Fruit fly (Drosophila melanogaster): ENCODE data around the gene Miro.

Miro gene

DNA sequence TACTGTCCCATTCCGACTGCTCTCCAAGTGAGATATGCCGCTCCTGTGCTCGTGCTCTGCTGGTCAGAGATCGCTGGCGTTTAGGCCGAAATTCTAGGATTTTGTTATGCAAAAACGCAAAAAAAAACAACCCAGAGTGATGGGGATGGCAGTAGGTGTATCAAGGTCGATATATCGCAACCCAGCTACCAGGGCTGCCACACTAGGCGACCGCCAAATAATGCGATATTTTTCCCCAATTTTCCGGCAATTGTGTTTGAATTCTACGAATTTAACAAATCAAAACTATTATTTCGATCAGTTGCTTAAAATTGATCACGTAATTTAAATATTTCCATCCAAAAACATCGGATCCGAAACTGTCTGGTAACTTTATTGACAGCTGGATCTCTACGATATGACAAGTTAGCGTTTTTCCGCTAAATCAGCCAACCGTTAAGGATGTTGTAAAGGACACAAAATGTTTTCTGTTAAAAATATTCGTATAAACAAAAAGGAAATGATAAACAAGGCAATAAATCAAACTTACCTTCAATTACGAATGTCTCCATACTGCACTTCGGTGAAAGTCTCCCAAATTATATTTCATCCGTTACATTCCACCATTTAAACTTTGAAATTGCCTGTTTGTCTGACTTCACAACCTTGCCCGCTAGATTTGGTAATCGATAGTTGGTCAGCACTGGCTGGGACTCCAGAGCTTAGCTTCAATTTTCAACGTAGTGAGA, 945 bp downstream of the Miro start, which contains the start of gene spas (continued):
- TF ChIP-seq Dfd (GFP tag; optimal IDR thresholded peaks at IDR 0.05) (no peak), nerfin-1 (tag; optimal IDR thresholded peaks at IDR 0.05) (peak; percentile 53), her (GFP tag; optimal IDR thresholded peaks at IDR 0.05) (peak; percentile 7), CG7786 (GFP tag; optimal IDR thresholded peaks at IDR 0.05) (peak; percentile 78), gt (GFP tag; IDR thresholded peaks at IDR 0.05) (peak; percentile 60; the same call in 1 of the 2 replicates), Hr78 (GFP tag; optimal IDR thresholded peaks at IDR 0.05) (no peak), CG8924 (tag; optimal IDR thresholded peaks at IDR 0.05) (peak; percentile 46), Myb (GFP tag; optimal IDR thresholded peaks at IDR 0.05) (peak; percentile 91), ken (GFP tag; IDR thresholded peaks at IDR 0.05) (peak; percentile 79), CG8765 (GFP tag; IDR thresholded peaks at IDR 0.05) (peak; percentile 85), CG4328 (GFP tag; optimal IDR thresholded peaks at IDR 0.05) (peak; percentile 20), E2f1 (GFP tag; IDR thresholded peaks at IDR 0.05) (peak; percentile 56), Trl (optimal IDR thresholded peaks at IDR 0.05) (no peak), Trl (GFP tag; optimal IDR thresholded peaks at IDR 0.05) (peak; percentile 67), CG9817 (tag; optimal IDR thresholded peaks at IDR 0.05) (peak; percentile 67), Ssrp (tag; optimal IDR thresholded peaks at IDR 0.05) (peak; percentile 57), CG8944 (GFP tag; optimal IDR thresholded peaks at IDR 0.05) (peak; percentile 58), ewg (GFP tag; optimal IDR thresholded peaks at IDR 0.05) (peak; percentile 49), hkb (optimal IDR thresholded peaks at IDR 0.05) (peak; percentile 41), hkb (GFP tag; IDR thresholded peaks at IDR 0.05) (peak; percentile 55), repo (GFP tag; optimal IDR thresholded peaks at IDR 0.05) (peak; percentile 12), CG2678 (tag; optimal IDR thresholded peaks at IDR 0.05) (peak; percentile 63), jumu (GFP tag; optimal IDR thresholded peaks at IDR 0.05) (peak; percentile 85), HmgD (GFP tag; optimal IDR thresholded peaks at IDR 0.05) (peak; percentile 50), gsb (GFP tag; IDR thresholded peaks at IDR 0.05) (peak; percentile 31; the same call in 1 of the 2 replicates), CG9876 (GFP tag; optimal IDR thresholded peaks at IDR 0.05) (peak; percentile 31), Xbp1 (GFP tag; optimal IDR thresholded peaks at IDR 0.05) (peak; percentile 65), Pdp1 (GFP tag; optimal IDR thresholded peaks at IDR 0.05) (peak; percentile 73 to 95), unc-4 (GFP tag; IDR thresholded peaks at IDR 0.05; ENCODE audit: partially characterized antibody) (peak; percentile 88), pita (GFP tag; optimal IDR thresholded peaks at IDR 0.05) (no peak), Hr39 (optimal IDR thresholded peaks at IDR 0.05) (no peak), CG12071 (GFP tag; optimal IDR thresholded peaks at IDR 0.05) (no peak), klu (GFP tag; IDR thresholded peaks at IDR 0.05) (peak; percentile 60; the same call in 1 of the 2 replicates), E2f2 (GFP tag; IDR thresholded peaks at IDR 0.05) (peak; percentile 61), dysf (GFP tag; IDR thresholded peaks at IDR 0.05) (peak; percentile 74), CG18262 (tag; optimal IDR thresholded peaks at IDR 0.05) (peak; percentile 61), CG31388 (GFP tag; optimal IDR thresholded peaks at IDR 0.05) (no peak), CG4424 (GFP tag; optimal IDR thresholded peaks at IDR 0.05) (peak; percentile 49), btn (GFP tag; optimal IDR thresholded peaks at IDR 0.05) (peak; percentile 32), CG14667 (GFP tag; IDR thresholded peaks at IDR 0.05) (peak; percentile 70), Fer1 (GFP tag; optimal IDR thresholded peaks at IDR 0.05) (no peak), fd64A (GFP tag; optimal IDR thresholded peaks at IDR 0.05) (no peak), scrt (GFP tag; optimal IDR thresholded peaks at IDR 0.05) (no peak), Atf-2 (GFP tag; optimal IDR thresholded peaks at IDR 0.05) (peak; percentile 59), dpn (GFP tag; optimal IDR thresholded peaks at IDR 0.05) (peak; percentile 69 to 79), CG9932 (GFP tag; IDR thresholded peaks at IDR 0.05) (peak; percentile 91), CG30431 (GFP tag; optimal IDR thresholded peaks at IDR 0.05) (peak; percentile 61), Xrp1 (GFP tag; IDR thresholded peaks at IDR 0.05) (peak; percentile 79), CG3281 (GFP tag; optimal IDR thresholded peaks at IDR 0.05) (peak; percentile 50), sisA (GFP tag; IDR thresholded peaks at IDR 0.05) (peak; percentile 87), CG10274 (GFP tag; optimal IDR thresholded peaks at IDR 0.05) (no peak)

All from whole organism, embryonic.